Worm (Caenorhabditis elegans): ENCODE data around the gene cutl-23.

DNA sequence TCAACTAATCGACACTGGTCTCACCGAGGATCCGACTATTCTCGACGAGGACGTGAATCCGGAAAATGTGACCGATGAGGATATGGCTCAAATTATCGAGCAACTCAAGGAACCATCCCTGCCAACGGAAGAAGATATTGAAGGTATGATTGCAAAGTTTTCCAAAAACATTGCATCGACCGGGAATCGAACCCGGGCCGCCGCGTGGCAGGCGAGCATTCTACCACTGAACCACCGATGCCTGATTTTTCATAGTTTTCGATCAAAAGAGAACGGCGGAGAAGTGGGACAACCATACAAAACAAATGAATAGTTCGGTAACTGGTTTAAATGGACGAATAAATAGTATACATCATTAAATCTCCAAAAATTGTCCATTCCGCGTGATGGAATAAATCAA, 8.1 kb upstream of the cutl-23 start:
- TF ChIP-seq klf-2 (GFP tag; conservative IDR thresholded peaks at IDR 0.05) (no peak), cog-1 (tag; optimal IDR thresholded peaks at IDR 0.05) (no peak), T22C8.4 (GFP tag; IDR thresholded peaks at IDR 0.05) (no peak), flt-1 (GFP tag; IDR thresholded peaks at IDR 0.05) (no peak), ztf-29 (GFP tag; IDR thresholded peaks at IDR 0.05) (no peak), med-1 (GFP tag; optimal IDR thresholded peaks at IDR 0.05; ENCODE audit: insufficient read depth) (no peak), ztf-23 (GFP tag; IDR thresholded peaks at IDR 0.05) (no peak)

Measured in whole organism, midembryonic.